Worm (Caenorhabditis elegans) whole organism, L3 larva: Measurements from ENCODE around the gene marg-1.

Source experiments
- ceh-82 ChIP-seq: fragments of 150-350 bp; optimal IDR thresholded peaks from 2 replicates; lab custom pipeline; 2014; ENCODE audit warnings: missing biosample characterization, missing genetic modification characterization
- elt-3 ChIP-seq, 3 experiments: fragments of 150-350 bp in 1 of 3; sonication (generic microtip) in 2 of 3; optimal IDR thresholded peaks; 2 replicates in 2 of 3; 4 replicates in 1 of 3; lab custom pipeline; 2014 to 2017; ENCODE audit warnings: missing biosample characterization in 3 of 3, missing genetic modification characterization in 3 of 3
- nfya-1 ChIP-seq: sonication (generic microtip); optimal IDR thresholded peaks from 2 replicates; lab custom pipeline; 2017; ENCODE audit warnings: missing genetic modification characterization, mild to moderate bottlenecking, missing compliant biosample characterization, antibody characterized with exemption, moderate library complexity; ENCODE audit not compliant: insufficient read depth
- nhr-11 ChIP-seq: fragments of 150-350 bp; optimal IDR thresholded peaks from 2 replicates; lab custom pipeline; 2014; ENCODE audit warnings: missing biosample characterization, missing genetic modification characterization
- nhr-12 ChIP-seq: fragments of 150-350 bp; optimal IDR thresholded peaks from 2 replicates; lab custom pipeline; 2014; ENCODE audit warnings: missing biosample characterization, missing genetic modification characterization
- nhr-23 ChIP-seq: fragments of 150-350 bp; optimal IDR thresholded peaks from 2 replicates; lab custom pipeline; 2014; ENCODE audit warnings: missing biosample characterization, missing genetic modification reagents, missing genetic modification characterization
- nhr-25 ChIP-seq: sonication (generic microtip); optimal IDR thresholded peaks from 2 replicates; lab custom pipeline; 2017; ENCODE audit warnings: missing biosample characterization, missing genetic modification characterization
- nhr-28 ChIP-seq: fragments of 150-350 bp; optimal IDR thresholded peaks from 2 replicates; lab custom pipeline; 2014; ENCODE audit warnings: missing biosample characterization, missing genetic modification characterization
- nhr-77 ChIP-seq: fragments of 150-350 bp; optimal IDR thresholded peaks from 2 replicates; lab custom pipeline; 2014; ENCODE audit warnings: missing biosample characterization, missing genetic modification characterization
- pqm-1 ChIP-seq: fragments of 150-350 bp; optimal IDR thresholded peaks from 2 replicates; lab custom pipeline; 2017; ENCODE audit warnings: missing biosample characterization, missing genetic modification characterization, inconsistent platforms
- snpc-4 ChIP-seq: fragments of 150-350 bp; optimal IDR thresholded peaks from 2 replicates; lab custom pipeline; 2014; ENCODE audit warnings: missing biosample characterization, missing genetic modification characterization
- zag-1 ChIP-seq: fragments of 150-350 bp; optimal IDR thresholded peaks from 2 replicates; lab custom pipeline; 2014; ENCODE audit warnings: missing biosample characterization, missing genetic modification characterization
- ztf-11 ChIP-seq: fragments of 150-350 bp; optimal IDR thresholded peaks from 2 replicates; lab custom pipeline; 2014; ENCODE audit warnings: missing biosample characterization, missing genetic modification characterization

ce11 chrX:3759820-3760219, 21.1 kb downstream of the marg-1 start:
- TF ChIP-seq ceh-82 (tag; lab: Kevin White, UChicago) (no peak), snpc-4 (tag; lab: Kevin White, UChicago) (no peak), ztf-11 (tag; lab: Kevin White, UChicago) (no peak), nhr-12 (no peak), nhr-25 (tag; lab: Kevin White, UChicago) (no peak), nhr-23 (tag; lab: Kevin White, UChicago) (no peak), elt-3 (tag; optimal IDR thresholded peaks at IDR 0.05; lab: Kevin White, UChicago) (no peak), nhr-77 (tag; lab: Kevin White, UChicago) (no peak), nhr-28 (tag; lab: Kevin White, UChicago) (no peak), nhr-11 (no peak), pqm-1 (tag; lab: Kevin White, UChicago) (no peak), nfya-1 (tag; lab: Kevin White, UChicago) (no peak), zag-1 (tag; lab: Kevin White, UChicago) (no peak)
